Fruit fly (Drosophila melanogaster): ENCODE measurements around the gene CG18171.

dm6 chr3L:1688161-1688560, 34.8 kb downstream of the CG18171 start:
- TF ChIP-seq CG17806 (tag; optimal IDR thresholded peaks at IDR 0.05) (no peak), Ets98B (GFP tag; IDR thresholded peaks at IDR 0.05) (no peak), CG10348 (GFP tag; IDR thresholded peaks at IDR 0.05) (no peak), EcR (GFP tag; optimal IDR thresholded peaks at IDR 0.05) (no peak), CG12605 (GFP tag; IDR thresholded peaks at IDR 0.05) (no peak), CG34367 (tag; optimal IDR thresholded peaks at IDR 0.05) (no peak), CG9948 (tag; optimal IDR thresholded peaks at IDR 0.05) (peak; percentile 12)

All from whole organism, pupa.